Fruit fly (Drosophila melanogaster) whole organism, prepupa: ENCODE results near the gene Ser12.
A peak's percentile ranks its signal among the peaks of the same experiment; 100 is the strongest.

Source experiments
- CG1621 ChIP-seq: fragments of 200-800 bp; sonication (Bioruptor generic); optimal IDR thresholded peaks from 3 replicates; lab custom pipeline; 2018; ENCODE audit warnings: missing biosample characterization, mild to moderate bottlenecking, missing genetic modification characterization
- Sox102F ChIP-seq: fragments of 200-800 bp; sonication (Bioruptor generic); optimal IDR thresholded peaks from 2 replicates; lab custom pipeline; 2016; ENCODE audit warnings: missing biosample characterization, mild to moderate bottlenecking, missing genetic modification characterization
- cyc ChIP-seq: fragments of 200-800 bp; sonication (Bioruptor generic); optimal IDR thresholded peaks from 3 replicates; lab custom pipeline; 2016; ENCODE audit warnings: missing biosample characterization, missing genetic modification characterization

- TF ChIP-seq cyc (GFP tag; lab: Kevin White, UChicago) = peak; percentile 97
- peak; percentile 99 for TF ChIP-seq Sox102F
- TF ChIP-seq CG1621 (tag; lab: Kevin White, UChicago) = peak; percentile 98
Observed at dm6 chr2L:2221649-2222150, 29.4 kb downstream of the Ser12 start.
